Fruit fly (Drosophila melanogaster): Measurements from ENCODE around the gene Cpr97Eb.
A peak's percentile ranks its signal among the peaks of the same experiment; 100 is the strongest.

Gene Cpr97Eb

dm6 chr3R:27134728-27135361 lies 43.9 kb upstream of the Cpr97Eb start (continued):
- TF ChIP-seq Atf3 (GFP tag; optimal IDR thresholded peaks at IDR 0.05) (no peak), gcm2 (GFP tag; optimal IDR thresholded peaks at IDR 0.05) (no peak), CG9932 (GFP tag; IDR thresholded peaks at IDR 0.05) (no peak), Tbp (GFP tag; optimal IDR thresholded peaks at IDR 0.05) (no peak), CG7786 (GFP tag; optimal IDR thresholded peaks at IDR 0.05) (no peak), H15 (GFP tag; IDR thresholded peaks at IDR 0.05) (no peak), CG3407 (GFP tag; optimal IDR thresholded peaks at IDR 0.05) (no peak), ci (GFP tag; IDR thresholded peaks at IDR 0.05) (0 out of 3 replicates have a peak, but pooled peaks have one; percentile 15), sens-2 (GFP tag; IDR thresholded peaks at IDR 0.05) (no peak), Atf-2 (GFP tag; optimal IDR thresholded peaks at IDR 0.05) (no peak), sr (GFP tag; IDR thresholded peaks at IDR 0.05) (peak; percentile 70), CG15011 (GFP tag; optimal IDR thresholded peaks at IDR 0.05) (no peak), jigr1 (GFP tag; IDR thresholded peaks at IDR 0.05) (no peak), peb (GFP tag; IDR thresholded peaks at IDR 0.05) (no peak), tio (GFP tag; optimal IDR thresholded peaks at IDR 0.05) (no peak), schlank (tag; optimal IDR thresholded peaks at IDR 0.05) (no peak), Med (GFP tag) (peak; percentile 50), Hr78 (GFP tag; optimal IDR thresholded peaks at IDR 0.05) (peak in 1 of 2 experiments; percentile 92), CrebB (tag; optimal IDR thresholded peaks at IDR 0.05) (no peak), CG7745 (tag; optimal IDR thresholded peaks at IDR 0.05) (no peak), mirr (GFP tag; optimal IDR thresholded peaks at IDR 0.05) (no peak), Pdp1 (GFP tag; optimal IDR thresholded peaks at IDR 0.05) (peak in 1 of 2 experiments; percentile 95), CG18262 (tag; optimal IDR thresholded peaks at IDR 0.05) (no peak), phol (tag; optimal IDR thresholded peaks at IDR 0.05) (no peak), CG12071 (GFP tag; optimal IDR thresholded peaks at IDR 0.05) (no peak), gro (GFP tag; optimal IDR thresholded peaks at IDR 0.05) (no peak), tup (GFP tag; optimal IDR thresholded peaks at IDR 0.05) (no peak), ken (GFP tag; IDR thresholded peaks at IDR 0.05) (0 out of 3 replicates have a peak, but pooled peaks have one; percentile 15), hkb (optimal IDR thresholded peaks at IDR 0.05) (no peak), hkb (GFP tag; IDR thresholded peaks at IDR 0.05) (peak; percentile 21; the same call in 1 of the 2 replicates), sug (tag; optimal IDR thresholded peaks at IDR 0.05) (peak; percentile 39), da (GFP tag; optimal IDR thresholded peaks at IDR 0.05) (no peak), CG8944 (GFP tag; optimal IDR thresholded peaks at IDR 0.05) (no peak), tna (GFP tag; IDR thresholded peaks at IDR 0.05; ENCODE audit: partially characterized antibody) (no peak), pros (GFP tag; optimal IDR thresholded peaks at IDR 0.05) (no peak), YL-1 (GFP tag; optimal IDR thresholded peaks at IDR 0.05) (no peak), lmd (GFP tag; IDR thresholded peaks at IDR 0.05) (no peak), CG12155 (GFP tag; optimal IDR thresholded peaks at IDR 0.05) (no peak), sisA (GFP tag; IDR thresholded peaks at IDR 0.05) (no peak), ro (GFP tag; IDR thresholded peaks at IDR 0.05) (no peak), CG1024 (GFP tag; IDR thresholded peaks at IDR 0.05) (no peak), CoRest (tag; optimal IDR thresholded peaks at IDR 0.05) (no peak)

- peak in 1 of 2 experiments; percentile 76 for TF ChIP-seq Eip74EF (GFP tag; optimal IDR thresholded peaks at IDR 0.05)
- TF ChIP-seq Pdp1 (GFP tag; optimal IDR thresholded peaks at IDR 0.05): peak in 1 of 2 experiments; percentile 20
- TF ChIP-seq sr (GFP tag; IDR thresholded peaks at IDR 0.05): peak; percentile 90
- no peak for TF ChIP-seq CG17802 (tag; optimal IDR thresholded peaks at IDR 0.05)
- TF ChIP-seq onecut (GFP tag; IDR thresholded peaks at IDR 0.05): peak; percentile 21
- TF ChIP-seq CG12769 (tag; optimal IDR thresholded peaks at IDR 0.05): peak; percentile 48
- peak; percentile 19 for TF ChIP-seq Med (GFP tag)
- TF ChIP-seq CG3726 (GFP tag; IDR thresholded peaks at IDR 0.05): no peak
- no peak for TF ChIP-seq jing (GFP tag; optimal IDR thresholded peaks at IDR 0.05)
- no peak for TF ChIP-seq bigmax (GFP tag; optimal IDR thresholded peaks at IDR 0.05)
- TF ChIP-seq chinmo (GFP tag; IDR thresholded peaks at IDR 0.05; ENCODE audit: partially characterized antibody): 0 out of 4 replicates have a peak, but pooled peaks have one; percentile 74
- TF ChIP-seq abd-A (tag; optimal IDR thresholded peaks at IDR 0.05): peak; percentile 88
- peak; percentile 93 for TF ChIP-seq vvl (GFP tag; IDR thresholded peaks at IDR 0.05)
These were observed 43.1 kb upstream of the Cpr97Eb start for dm6 chr3R:27133992-27134391.
